Fruit fly (Drosophila melanogaster) whole organism, embryonic: ENCODE results near the gene CG12992.

ENCODE experiments used
- Ada2b ChIP-seq: fragments of 200-800 bp; sonication (Bioruptor generic); IDR thresholded peaks from 2 replicates; pipeline ENCODE4 v1.3.6; 2022; ENCODE audit warnings: missing biosample characterization, missing genetic modification characterization
- BEAF-32 ChIP-seq: fragments of 200-800 bp; sonication (Bioruptor generic); optimal IDR thresholded peaks from 3 replicates; lab custom pipeline; 2017; ENCODE audit warnings: missing biosample characterization, missing genetic modification characterization, mild to moderate bottlenecking, moderate library complexity, missing genetic modification reagents
- BtbVII ChIP-seq: fragments of 200-800 bp; sonication (Bioruptor generic); optimal IDR thresholded peaks from 3 replicates; lab custom pipeline; 2017; ENCODE audit warnings: missing biosample characterization, mild to moderate bottlenecking, missing genetic modification characterization
- CG10366 ChIP-seq: fragments of 200-800 bp; sonication (Bioruptor generic); IDR thresholded peaks from 2 replicates; pipeline ENCODE4 v1.3.6; 2022; ENCODE audit warnings: missing biosample characterization, missing genetic modification characterization
- CG11504 ChIP-seq: fragments of 200-800 bp; sonication (Bioruptor generic); optimal IDR thresholded peaks from 3 replicates; lab custom pipeline; 2019; ENCODE audit warnings: missing biosample characterization, mild to moderate bottlenecking, missing genetic modification characterization, moderate library complexity
- CG12104 ChIP-seq: fragments of 200-800 bp; sonication (Bioruptor generic); optimal IDR thresholded peaks from 3 replicates; lab custom pipeline; 2016; ENCODE audit warnings: missing biosample characterization, missing genetic modification characterization
- CG1233 ChIP-seq: fragments of 200-800 bp; sonication (Bioruptor generic); optimal IDR thresholded peaks from 4 replicates; lab custom pipeline; 2018; ENCODE audit warnings: missing biosample characterization, mild to moderate bottlenecking, missing genetic modification characterization
- CG12744 ChIP-seq: fragments of 200-800 bp; sonication (Bioruptor generic); optimal IDR thresholded peaks from 2 replicates; lab custom pipeline; 2016; ENCODE audit warnings: missing biosample characterization, missing genetic modification characterization
- CG13424 ChIP-seq: fragments of 200-800 bp; sonication (Bioruptor generic); optimal IDR thresholded peaks from 2 replicates; lab custom pipeline; 2019; ENCODE audit warnings: missing biosample characterization, mild to moderate bottlenecking, missing genetic modification characterization, moderate library complexity
- CG13624 ChIP-seq: fragments of 200-800 bp; sonication (Bioruptor generic); optimal IDR thresholded peaks from 2 replicates; lab custom pipeline; 2016; ENCODE audit warnings: missing biosample characterization, missing genetic modification characterization
- CG16779 ChIP-seq: fragments of 200-800 bp; sonication (Bioruptor generic); IDR thresholded peaks from 2 replicates; pipeline ENCODE4 v1.3.6; 2022; ENCODE audit warnings: missing biosample characterization, missing genetic modification characterization
- CG16863 ChIP-seq: fragments of 200-800 bp; sonication (Bioruptor generic); optimal IDR thresholded peaks from 3 replicates; lab custom pipeline; 2016; ENCODE audit warnings: missing biosample characterization, missing genetic modification characterization
- CG17385 ChIP-seq: fragments of 200-800 bp; sonication (Bioruptor generic); optimal IDR thresholded peaks from 3 replicates; lab custom pipeline; 2018; ENCODE audit warnings: missing biosample characterization, mild to moderate bottlenecking, missing genetic modification characterization
- CG2129 ChIP-seq: fragments of 200-800 bp; sonication (Bioruptor generic); IDR thresholded peaks from 2 replicates; pipeline ENCODE4 v1.3.6; 2022; ENCODE audit warnings: missing biosample characterization, missing genetic modification characterization; ENCODE audit not compliant: partially characterized antibody
- CG2712 ChIP-seq: fragments of 200-800 bp; optimal IDR thresholded peaks from 3 replicates; lab custom pipeline; 2019; ENCODE audit warnings: missing biosample characterization, mild to moderate bottlenecking, missing genetic modification characterization, moderate library complexity
- CG30431 ChIP-seq: fragments of 200-800 bp; sonication (Bioruptor generic); optimal IDR thresholded peaks from 2 replicates; lab custom pipeline; 2017; ENCODE audit warnings: missing biosample characterization, missing genetic modification characterization
- CG31388 ChIP-seq: fragments of 200-800 bp; sonication (Bioruptor generic); optimal IDR thresholded peaks from 2 replicates; lab custom pipeline; 2016; ENCODE audit warnings: missing biosample characterization, missing genetic modification characterization
- CG3838 ChIP-seq: fragments of 200-800 bp; sonication (Bioruptor generic); optimal IDR thresholded peaks from 3 replicates; lab custom pipeline; 2016; ENCODE audit warnings: missing biosample characterization, missing genetic modification characterization
- CG4854 ChIP-seq: fragments of 200-800 bp; sonication (Bioruptor generic); optimal IDR thresholded peaks from 2 replicates; lab custom pipeline; 2016; ENCODE audit warnings: missing biosample characterization, missing genetic modification characterization, inconsistent platforms
- CG5245 ChIP-seq: fragments of 200-800 bp; sonication (Bioruptor generic); optimal IDR thresholded peaks from 3 replicates; lab custom pipeline; 2016; ENCODE audit warnings: missing biosample characterization, missing genetic modification characterization
- CG5953 ChIP-seq: fragments of 200-800 bp; sonication (Bioruptor generic); IDR thresholded peaks from 2 replicates; pipeline ENCODE4 v1.3.6; 2022; ENCODE audit warnings: missing biosample characterization, missing genetic modification characterization
- CG6272 ChIP-seq: fragments of 200-800 bp; sonication (Bioruptor generic); IDR thresholded peaks from 2 replicates; pipeline ENCODE4 v1.3.6; 2022; ENCODE audit warnings: missing biosample characterization, missing genetic modification characterization
- CG7556 ChIP-seq: fragments of 200-800 bp; sonication (Bioruptor generic); optimal IDR thresholded peaks from 2 replicates; lab custom pipeline; 2017; ENCODE audit warnings: missing biosample characterization, mild to moderate bottlenecking, missing genetic modification characterization
- CG9727 ChIP-seq: fragments of 200-800 bp; sonication (Bioruptor generic); optimal IDR thresholded peaks from 3 replicates; lab custom pipeline; 2017; ENCODE audit warnings: missing biosample characterization, mild to moderate bottlenecking, missing genetic modification characterization
- Doc3 ChIP-seq: fragments of 200-800 bp; sonication (Bioruptor generic); IDR thresholded peaks from 3 replicates; pipeline ENCODE4 v1.3.6; 2022; ENCODE audit warnings: missing biosample characterization, missing genetic modification characterization; ENCODE audit not compliant: partially characterized antibody
- E2f2 ChIP-seq: fragments of 200-800 bp; sonication (Bioruptor generic); IDR thresholded peaks from 2 replicates; pipeline ENCODE4 v1.3.6; 2022; ENCODE audit warnings: missing biosample characterization, missing genetic modification characterization
- Max ChIP-seq: fragments of 200-800 bp; sonication (Bioruptor generic); optimal IDR thresholded peaks from 2 replicates; lab custom pipeline; 2016; ENCODE audit warnings: missing biosample characterization, mild to moderate bottlenecking, missing genetic modification characterization
- Trl ChIP-seq, 3 experiments: fragments of >200 bp in 2 of 3; fragments of 200-800 bp in 1 of 3; sonication (Bioruptor generic) in 1 of 3; optimal IDR thresholded peaks; 2 replicates in 1 of 3; 3 replicates in 2 of 3; lab custom pipeline; 2016 to 2017; ENCODE audit warnings: missing biosample characterization in 1 of 3, missing genetic modification characterization in 1 of 3
- ab ChIP-seq: fragments of 200-800 bp; sonication (Bioruptor generic); optimal IDR thresholded peaks from 2 replicates; lab custom pipeline; 2016; ENCODE audit warnings: missing biosample characterization, missing genetic modification characterization
- ac ChIP-seq: fragments of 200-800 bp; sonication (Bioruptor generic); optimal IDR thresholded peaks from 3 replicates; lab custom pipeline; 2017; ENCODE audit warnings: missing biosample characterization, mild to moderate bottlenecking, missing genetic modification characterization
- bigmax ChIP-seq: fragments of 200-800 bp; sonication (Bioruptor generic); optimal IDR thresholded peaks from 2 replicates; lab custom pipeline; 2018; ENCODE audit warnings: missing biosample characterization, mild to moderate bottlenecking, missing genetic modification characterization
- caup ChIP-seq: fragments of 200-800 bp; sonication (Bioruptor generic); optimal IDR thresholded peaks from 3 replicates; lab custom pipeline; 2017; ENCODE audit warnings: missing biosample characterization, mild to moderate bottlenecking, missing genetic modification characterization, moderate library complexity; ENCODE audit not compliant: severe bottlenecking
- chinmo ChIP-seq: fragments of 200-800 bp; sonication (Bioruptor generic); IDR thresholded peaks from 4 replicates; pipeline ENCODE4 v1.3.6; 2022; ENCODE audit warnings: missing biosample characterization, missing genetic modification characterization; ENCODE audit not compliant: partially characterized antibody
- corto ChIP-seq: fragments of 200-800 bp; sonication (Bioruptor generic); optimal IDR thresholded peaks from 2 replicates; lab custom pipeline; 2016; ENCODE audit warnings: missing biosample characterization, mild to moderate bottlenecking, missing genetic modification characterization, moderate library complexity
- fd96Cb ChIP-seq: fragments of 200-800 bp; sonication (Bioruptor generic); optimal IDR thresholded peaks from 2 replicates; lab custom pipeline; 2018; ENCODE audit warnings: missing biosample characterization, mild to moderate bottlenecking, missing genetic modification characterization, moderate library complexity
- grau ChIP-seq: fragments of 200-800 bp; optimal IDR thresholded peaks from 3 replicates; lab custom pipeline; 2019; ENCODE audit warnings: missing biosample characterization, mild to moderate bottlenecking, missing genetic modification characterization, moderate library complexity
- insv ChIP-seq, 2 experiments: fragments of 200-800 bp; sonication (Bioruptor generic); optimal IDR thresholded peaks; 3 replicates each; lab custom pipeline; 2016 to 2018; ENCODE audit warnings: missing biosample characterization in 2 of 2, missing genetic modification characterization in 2 of 2
- jumu ChIP-seq: fragments of 200-800 bp; sonication (Bioruptor generic); optimal IDR thresholded peaks from 3 replicates; lab custom pipeline; 2016; ENCODE audit warnings: missing biosample characterization, missing genetic modification characterization
- kni ChIP-seq: fragments of 200-800 bp; sonication (Bioruptor generic); optimal IDR thresholded peaks from 3 replicates; lab custom pipeline; 2017; ENCODE audit warnings: mild to moderate bottlenecking, missing biosample characterization, missing genetic modification reagents, missing genetic modification characterization
- nau ChIP-seq: fragments of 200-800 bp; sonication (Bioruptor generic); optimal IDR thresholded peaks from 3 replicates; lab custom pipeline; 2017; ENCODE audit warnings: missing biosample characterization, mild to moderate bottlenecking, missing genetic modification characterization, missing genetic modification reagents
- org-1 ChIP-seq: fragments of 200-800 bp; sonication (Bioruptor generic); optimal IDR thresholded peaks from 2 replicates; lab custom pipeline; 2017; ENCODE audit warnings: missing biosample characterization, missing genetic modification characterization
- salm ChIP-seq: fragments of 200-800 bp; sonication (Bioruptor generic); optimal IDR thresholded peaks from 2 replicates; lab custom pipeline; 2018; ENCODE audit warnings: missing biosample characterization, mild to moderate bottlenecking, missing genetic modification characterization
- sisA ChIP-seq: fragments of 200-800 bp; sonication (Bioruptor generic); IDR thresholded peaks from 2 replicates; pipeline ENCODE4 v1.3.6; 2022; ENCODE audit warnings: missing biosample characterization, missing genetic modification characterization
- stwl ChIP-seq: fragments of 200-800 bp; sonication (Bioruptor generic); optimal IDR thresholded peaks from 3 replicates; lab custom pipeline; 2018; ENCODE audit warnings: missing biosample characterization, mild to moderate bottlenecking, missing genetic modification characterization, moderate library complexity
- tgo ChIP-seq: fragments of 200-800 bp; sonication (Bioruptor generic); IDR thresholded peaks from 3 replicates; pipeline ENCODE4 v1.3.6; 2022; ENCODE audit warnings: missing biosample characterization, missing genetic modification characterization
- tll ChIP-seq, 2 experiments: fragments of 200-800 bp in 1 of 2; fragments of >200 bp in 1 of 2; sonication (Bioruptor generic) in 1 of 2; optimal IDR thresholded peaks; 2 replicates each; lab custom pipeline; 2017 to 2019; ENCODE audit warnings: missing biosample characterization in 2 of 2, missing genetic modification characterization in 2 of 2, mild to moderate bottlenecking in 1 of 2, moderate library complexity in 1 of 2
- wdn ChIP-seq: fragments of 200-800 bp; sonication (Bioruptor generic); IDR thresholded peaks from 2 replicates; pipeline ENCODE4 v1.3.6; 2022; ENCODE audit warnings: missing biosample characterization, missing genetic modification characterization
- wek ChIP-seq: fragments of 200-800 bp; sonication (Bioruptor generic); optimal IDR thresholded peaks from 3 replicates; lab custom pipeline; 2018; ENCODE audit warnings: missing biosample characterization, mild to moderate bottlenecking, missing genetic modification characterization, moderate library complexity
- z ChIP-seq: fragments of 200-800 bp; sonication (Bioruptor generic); IDR thresholded peaks from 3 replicates; pipeline ENCODE4 v1.3.6; 2022; ENCODE audit warnings: missing biosample characterization, missing genetic modification characterization

The CG12992 gene

dm6 chrX:17599330-17599729, 10.7 kb downstream of the CG12992 start, which contains the start of gene X11L (continued):
- peak; percentile 20 for TF ChIP-seq CG3838 (GFP tag; lab: Kevin White, UChicago)
- no peak for TF ChIP-seq z (GFP tag; lab: Robert Waterston, UW)
- TF ChIP-seq CG16863 (GFP tag; lab: Kevin White, UChicago): peak; percentile 79
- TF ChIP-seq CG5953 (GFP tag; lab: Robert Waterston, UW): no peak
- TF ChIP-seq ac (GFP tag; lab: Kevin White, UChicago): no peak
- TF ChIP-seq fd96Cb (tag; lab: Kevin White, UChicago): peak; percentile 32
- peak; percentile 84; the same call in 3 of the 4 replicates for TF ChIP-seq chinmo (GFP tag; lab: Robert Waterston, UW)
- TF ChIP-seq CG1233: no peak
- peak; percentile 90 for TF ChIP-seq stwl
- peak; percentile 63 for TF ChIP-seq CG10366
- peak; percentile 75 for TF ChIP-seq caup (GFP tag; lab: Kevin White, UChicago)
- TF ChIP-seq ab (GFP tag; lab: Kevin White, UChicago): peak; percentile 39
- TF ChIP-seq E2f2 (GFP tag; lab: Robert Waterston, UW): peak; percentile 79
- peak; percentile 57 for TF ChIP-seq CG7556
- peak; percentile 73 for TF ChIP-seq sisA
- TF ChIP-seq tll (GFP tag; optimal IDR thresholded peaks at IDR 0.05; lab: Kevin White, UChicago): no peak
- no peak for TF ChIP-seq salm (tag; lab: Kevin White, UChicago)
- TF ChIP-seq CG30431: peak; percentile 34
- TF ChIP-seq CG13424 (tag; lab: Kevin White, UChicago): peak; percentile 34
- TF ChIP-seq Trl (optimal IDR thresholded peaks at IDR 0.05; lab: Kevin White, UChicago): no peak
- peak; percentile 77 for TF ChIP-seq Trl (GFP tag; optimal IDR thresholded peaks at IDR 0.05; lab: Kevin White, UChicago)
- peak; percentile 66 for TF ChIP-seq CG5245
- TF ChIP-seq BEAF-32 (GFP tag; lab: Kevin White, UChicago): peak; percentile 88
- no peak for TF ChIP-seq kni
- TF ChIP-seq CG17385 (GFP tag; lab: Kevin White, UChicago): peak; percentile 50
- peak; percentile 22 for TF ChIP-seq corto
- peak; percentile 35 for TF ChIP-seq CG4854 (GFP tag; lab: Kevin White, UChicago)
- TF ChIP-seq CG6272 (GFP tag; lab: Robert Waterston, UW): peak; percentile 59
- TF ChIP-seq Ada2b: peak; percentile 28; the same call in 1 of the 2 replicates
- TF ChIP-seq CG12744 (GFP tag; lab: Kevin White, UChicago): peak; percentile 50
- peak; percentile 59 for TF ChIP-seq CG9727
- TF ChIP-seq nau (GFP tag; lab: Kevin White, UChicago): no peak
- no peak for TF ChIP-seq BtbVII (GFP tag; lab: Kevin White, UChicago)
- TF ChIP-seq wek: peak; percentile 8
- TF ChIP-seq insv (GFP tag; optimal IDR thresholded peaks at IDR 0.05; lab: Kevin White, UChicago): no peak
- peak; percentile 58 for TF ChIP-seq tgo (GFP tag; lab: Robert Waterston, UW)
- no peak for TF ChIP-seq CG11504
- 0 out of 2 replicates have a peak, but pooled peaks have one; percentile 51 for TF ChIP-seq CG16779 (GFP tag; lab: Robert Waterston, UW)
- peak; percentile 76 for TF ChIP-seq jumu (GFP tag; lab: Kevin White, UChicago)
- TF ChIP-seq org-1 (GFP tag; lab: Kevin White, UChicago): peak; percentile 47
- peak; percentile 76 for TF ChIP-seq Doc3 (GFP tag; lab: Robert Waterston, UW)
- TF ChIP-seq CG13624 (GFP tag; lab: Kevin White, UChicago): peak; percentile 69
- peak; percentile 43 for TF ChIP-seq CG31388
- no peak for TF ChIP-seq CG12104 (GFP tag; lab: Kevin White, UChicago)
- TF ChIP-seq CG2712 (tag; lab: Kevin White, UChicago): peak; percentile 48
- TF ChIP-seq Max (GFP tag; lab: Kevin White, UChicago): peak; percentile 34
- peak; percentile 53 for TF ChIP-seq CG2129 (GFP tag; lab: Robert Waterston, UW)
- TF ChIP-seq grau (tag; lab: Kevin White, UChicago): peak; percentile 61
- 0 out of 2 replicates have a peak, but pooled peaks have one; percentile 42 for TF ChIP-seq wdn (GFP tag; lab: Robert Waterston, UW)
- no peak for TF ChIP-seq bigmax (GFP tag; lab: Kevin White, UChicago)
